Worm (Caenorhabditis elegans): Measurements from ENCODE around the gene hsp-75.

hsp-75 gene

ce11 chrIII:7207903-7208497 lies 18.5 kb downstream of the hsp-75 start, which contains the start of gene rpl-6 (continued):
- TF ChIP-seq egl-27 (tag; optimal IDR thresholded peaks at IDR 0.05): peak; percentile 63 to 87
- TF ChIP-seq fkh-4 (tag; optimal IDR thresholded peaks at IDR 0.05; ENCODE audit: borderline replicate concordance): no peak
- peak; percentile 92 for TF ChIP-seq snu-23 (GFP tag; optimal IDR thresholded peaks at IDR 0.05)
- TF ChIP-seq aha-1 (tag; optimal IDR thresholded peaks at IDR 0.05): no peak
- peak; percentile 90 for TF ChIP-seq isw-1 (GFP tag; IDR thresholded peaks at IDR 0.05)
- peak; percentile 91 for TF ChIP-seq xbp-1 (tag; optimal IDR thresholded peaks at IDR 0.05)
- TF ChIP-seq nhr-28 (tag; optimal IDR thresholded peaks at IDR 0.05): no peak
- no peak for TF ChIP-seq alr-1 (tag; optimal IDR thresholded peaks at IDR 0.05; ENCODE audit: borderline replicate concordance)
- TF ChIP-seq efl-3 (GFP tag; optimal IDR thresholded peaks at IDR 0.05): no peak
- TF ChIP-seq ceh-8 (GFP tag; optimal IDR thresholded peaks at IDR 0.05): peak; percentile 12
- peak; percentile 20 for TF ChIP-seq sox-4 (tag; optimal IDR thresholded peaks at IDR 0.05)
- peak; percentile 91 for TF ChIP-seq nhr-19 (GFP tag; conservative IDR thresholded peaks at IDR 0.05)
- TF ChIP-seq nhr-11 (tag; optimal IDR thresholded peaks at IDR 0.05): peak; percentile 88
- no peak for TF ChIP-seq unc-62 (GFP tag; optimal IDR thresholded peaks at IDR 0.05)
- TF ChIP-seq zip-4 (GFP tag; optimal IDR thresholded peaks at IDR 0.05): peak; percentile 45
- TF ChIP-seq mdl-1 (tag; optimal IDR thresholded peaks at IDR 0.05): peak in 1 of 2 experiments; percentile 77
- peak; percentile 85 to 92 for TF ChIP-seq lin-35 (GFP tag; optimal IDR thresholded peaks at IDR 0.05)
- TF ChIP-seq nhr-85 (tag): peak; percentile 95
- peak; percentile 83 for TF ChIP-seq skn-1 (tag; optimal IDR thresholded peaks at IDR 0.05)
- TF ChIP-seq nhr-12 (tag; optimal IDR thresholded peaks at IDR 0.05): no peak
- peak; percentile 70 for TF ChIP-seq hpl-2 (GFP tag; optimal IDR thresholded peaks at IDR 0.05)
- TF ChIP-seq ets-5 (GFP tag; IDR thresholded peaks at IDR 0.05): no peak
- TF ChIP-seq nhr-90 (tag; optimal IDR thresholded peaks at IDR 0.05; ENCODE audit: poor library complexity): peak; percentile 87
- peak; percentile 62 for TF ChIP-seq nhr-237 (tag; optimal IDR thresholded peaks at IDR 0.05)
- TF ChIP-seq elt-3 (tag; optimal IDR thresholded peaks at IDR 0.05): peak in 5 of 6 experiments; percentile 14 to 98 (median 73)
- peak; percentile 93 for TF ChIP-seq nhr-71 (tag; optimal IDR thresholded peaks at IDR 0.05)
- peak; percentile 91 to 94 for TF ChIP-seq efl-1 (optimal IDR thresholded peaks at IDR 0.05)
- peak; percentile 81 to 98 for TF ChIP-seq efl-1 (GFP tag; optimal IDR thresholded peaks at IDR 0.05 in 1 of 2)
- peak; percentile 85 for TF ChIP-seq swsn-7 (tag; optimal IDR thresholded peaks at IDR 0.05)
- peak; percentile 62 for TF ChIP-seq pax-3 (tag; optimal IDR thresholded peaks at IDR 0.05)
- TF ChIP-seq zag-1 (tag; optimal IDR thresholded peaks at IDR 0.05): no peak
- peak; percentile 22 for TF ChIP-seq aly-2 (tag; optimal IDR thresholded peaks at IDR 0.05)
- TF ChIP-seq ceh-63 (GFP tag; optimal IDR thresholded peaks at IDR 0.05): no peak
- no peak for TF ChIP-seq pqm-1 (tag; optimal IDR thresholded peaks at IDR 0.05)
- peak; percentile 95 for TF ChIP-seq unc-130 (tag; optimal IDR thresholded peaks at IDR 0.05)
- TF ChIP-seq elt-2 (tag; optimal IDR thresholded peaks at IDR 0.05): peak; percentile 57
- peak; percentile 81 for TF ChIP-seq jun-1 (tag; optimal IDR thresholded peaks at IDR 0.05)
- peak; percentile 85 for TF ChIP-seq fkh-8 (tag; optimal IDR thresholded peaks at IDR 0.05)
- TF ChIP-seq fos-1 (tag; optimal IDR thresholded peaks at IDR 0.05): peak; percentile 80

- TF ChIP-seq lin-14 (GFP tag; optimal IDR thresholded peaks at IDR 0.05) (peak; percentile 57), nhr-19 (GFP tag; conservative IDR thresholded peaks at IDR 0.05) (peak; percentile 30), efl-1 (optimal IDR thresholded peaks at IDR 0.05) (peak in 1 of 2 experiments; percentile 8), efl-1 (GFP tag; optimal IDR thresholded peaks at IDR 0.05 in 1 of 2) (peak in 1 of 2 experiments; percentile 87), grh-1 (GFP tag; IDR thresholded peaks at IDR 0.05) (peak; percentile 74), C34B4.2 (tag; optimal IDR thresholded peaks at IDR 0.05) (no peak), mdl-1 (tag; optimal IDR thresholded peaks at IDR 0.05) (no peak), mef-2 (tag; optimal IDR thresholded peaks at IDR 0.05) (no peak), nhr-90 (tag; optimal IDR thresholded peaks at IDR 0.05; ENCODE audit: poor library complexity) (peak; percentile 36), mep-1 (tag; optimal IDR thresholded peaks at IDR 0.05) (peak; percentile 34), xbp-1 (tag; optimal IDR thresholded peaks at IDR 0.05) (no peak), zip-4 (GFP tag; optimal IDR thresholded peaks at IDR 0.05) (no peak), tbx-2 (tag; optimal IDR thresholded peaks at IDR 0.05) (peak; percentile 36), nhr-20 (tag; optimal IDR thresholded peaks at IDR 0.05) (peak; percentile 51), alr-1 (tag; optimal IDR thresholded peaks at IDR 0.05; ENCODE audit: borderline replicate concordance) (no peak), nhr-11 (tag; optimal IDR thresholded peaks at IDR 0.05) (no peak), elt-3 (tag; optimal IDR thresholded peaks at IDR 0.05) (peak in 3 of 6 experiments; percentile 44 to 76 (median 61)), lsy-2 (tag; optimal IDR thresholded peaks at IDR 0.05) (peak in 1 of 2 experiments; percentile 57), irx-1 (tag; optimal IDR thresholded peaks at IDR 0.05) (peak; percentile 19), nhr-237 (tag; optimal IDR thresholded peaks at IDR 0.05) (no peak), ceh-88 (GFP tag; IDR thresholded peaks at IDR 0.05) (no peak), Y116A8C.19 (tag; optimal IDR thresholded peaks at IDR 0.05; ENCODE audit: borderline replicate concordance) (no peak), egl-27 (tag; optimal IDR thresholded peaks at IDR 0.05) (peak in 1 of 2 experiments; percentile 6)
Measured at ce11 chrIII:7203130-7203775, 23.3 kb downstream of the hsp-75 start.

All from whole organism, L1 larva.